Worm (Caenorhabditis elegans) whole organism, late embryonic: ENCODE measurements around the gene F57G12.2.

Experiments
- F13H6.1 ChIP-seq: sonication (generic microtip); optimal IDR thresholded peaks from 2 replicates; lab custom pipeline; 2016; ENCODE audit warnings: missing genetic modification characterization, missing compliant biosample characterization
- ama-1 ChIP-seq: fragments of 150-350 bp; optimal IDR thresholded peaks from 2 replicates; lab custom pipeline; 2014
- ceh-22 ChIP-seq: sonication (generic microtip); optimal IDR thresholded peaks from 2 replicates; lab custom pipeline; 2017; ENCODE audit warnings: missing biosample characterization, missing genetic modification characterization
- dmd-4 ChIP-seq: sonication (generic microtip); optimal IDR thresholded peaks from 2 replicates; lab custom pipeline; 2016; ENCODE audit warnings: borderline replicate concordance, missing genetic modification characterization, missing compliant biosample characterization
- ets-4 ChIP-seq: sonication (generic microtip); optimal IDR thresholded peaks from 2 replicates; lab custom pipeline; 2016; ENCODE audit warnings: missing genetic modification characterization, missing compliant biosample characterization
- mec-3 ChIP-seq: sonication (generic microtip); optimal IDR thresholded peaks from 2 replicates; lab custom pipeline; 2016; ENCODE audit warnings: borderline replicate concordance, missing genetic modification characterization, missing compliant biosample characterization
- nfya-1 ChIP-seq: sonication (generic microtip); optimal IDR thresholded peaks from 2 replicates; lab custom pipeline; 2017; ENCODE audit warnings: missing genetic modification characterization, mild to moderate bottlenecking, missing compliant biosample characterization, antibody characterized with exemption, moderate library complexity
- nhr-11 ChIP-seq: fragments of 150-350 bp; optimal IDR thresholded peaks from 2 replicates; lab custom pipeline; 2014; ENCODE audit warnings: missing biosample characterization, missing genetic modification characterization
- pax-1 ChIP-seq: fragments of 150-350 bp; optimal IDR thresholded peaks from 2 replicates; lab custom pipeline; 2014; ENCODE audit warnings: missing biosample characterization, missing genetic modification characterization
- pha-4 ChIP-seq: fragments of 150-350 bp; optimal IDR thresholded peaks from 2 replicates; lab custom pipeline; 2018; ENCODE audit warnings: missing biosample characterization, missing genetic modification reagents, missing genetic modification characterization
- pros-1 ChIP-seq: fragments of 150-350 bp; optimal IDR thresholded peaks from 2 replicates; lab custom pipeline; 2014; ENCODE audit warnings: missing biosample characterization, missing genetic modification reagents, missing genetic modification characterization
- unc-42 ChIP-seq: sonication (generic microtip); optimal IDR thresholded peaks from 2 replicates; lab custom pipeline; 2016; ENCODE audit warnings: missing genotype, missing genetic modification characterization, missing compliant biosample characterization
- unc-86 ChIP-seq: sonication (generic microtip); optimal IDR thresholded peaks from 2 replicates; lab custom pipeline; 2016; ENCODE audit warnings: missing genetic modification characterization, missing compliant biosample characterization
- zip-5 ChIP-seq: sonication (generic microtip); optimal IDR thresholded peaks from 2 replicates; lab custom pipeline; 2016; ENCODE audit warnings: missing genetic modification characterization, missing compliant biosample characterization

ce11 chrX:12172482-12173134, 12.8 kb upstream of the F57G12.2 start:
- no peak for TF ChIP-seq pros-1 (tag; lab: Kevin White, UChicago)
- TF ChIP-seq ceh-22: no peak
- TF ChIP-seq unc-86: no peak
- TF ChIP-seq pax-1: no peak
- TF ChIP-seq ets-4: no peak
- no peak for TF ChIP-seq dmd-4 (tag; lab: Kevin White, UChicago)
- no peak for TF ChIP-seq nhr-11
- TF ChIP-seq unc-42 (tag; lab: Kevin White, UChicago): no peak
- no peak for TF ChIP-seq F13H6.1
- no peak for TF ChIP-seq nfya-1 (tag; lab: Kevin White, UChicago)
- TF ChIP-seq mec-3: no peak
- no peak for TF ChIP-seq pha-4 (tag; lab: Kevin White, UChicago)
- TF ChIP-seq zip-5 (tag; lab: Kevin White, UChicago): no peak
- TF ChIP-seq ama-1 (lab: Kevin White, UChicago): no peak
